Worm (Caenorhabditis elegans) whole organism, young adult: Measurements from ENCODE around the gene clec-40.

Experiments used
- B0019.2 ChIP-seq: fragments of 200-800 bp; sonication (Bioruptor generic); conservative IDR thresholded peaks from 2 replicates; pipeline ENCODE4 v1.3.6; 2022; ENCODE audit warnings: missing genetic modification reagents, missing genetic modification characterization, missing compliant biosample characterization
- F10E7.11 ChIP-seq: sonication (generic microtip); optimal IDR thresholded peaks from 2 replicates; lab custom pipeline; 2017; ENCODE audit warnings: mild to moderate bottlenecking, missing genetic modification characterization, moderate library complexity, missing compliant biosample characterization
- K12H6.12 ChIP-seq: fragments of 200-800 bp; sonication (Bioruptor generic); optimal IDR thresholded peaks from 2 replicates; lab custom pipeline; 2018; ENCODE audit warnings: mild to moderate bottlenecking, missing genetic modification characterization, missing compliant biosample characterization
- akir-1 ChIP-seq: fragments of 200-800 bp; sonication (Bioruptor generic); optimal IDR thresholded peaks from 2 replicates; lab custom pipeline; 2018; ENCODE audit warnings: mild to moderate bottlenecking, missing genetic modification characterization, moderate library complexity, missing compliant biosample characterization
- athp-1 ChIP-seq: sonication (generic microtip); optimal IDR thresholded peaks from 2 replicates; lab custom pipeline; 2017; ENCODE audit warnings: mild to moderate bottlenecking, missing genetic modification characterization, missing compliant biosample characterization
- attf-5 ChIP-seq: fragments of 200-800 bp; sonication (Bioruptor generic); optimal IDR thresholded peaks from 2 replicates; lab custom pipeline; 2018; ENCODE audit warnings: mild to moderate bottlenecking, missing genetic modification characterization, missing compliant biosample characterization
- bed-1 ChIP-seq: fragments of 200-800 bp; sonication (Bioruptor generic); IDR thresholded peaks from 2 replicates; pipeline ENCODE4 v1.3.6; 2022; ENCODE audit warnings: missing genetic modification reagents, missing genetic modification characterization, missing compliant biosample characterization
- ccch-3 ChIP-seq: fragments of 200-800 bp; sonication (Bioruptor generic); optimal IDR thresholded peaks from 2 replicates; lab custom pipeline; 2018; ENCODE audit warnings: mild to moderate bottlenecking, missing genetic modification characterization, missing compliant biosample characterization
- cebp-1 ChIP-seq, 2 experiments: fragments of 200-800 bp in 1 of 2; sonication (Bioruptor generic) in 1 of 2; sonication (generic microtip) in 1 of 2; IDR thresholded peaks in 1 of 2; optimal IDR thresholded peaks in 1 of 2; 2 replicates each; pipeline versions ENCODE4 v1.3.6 to Lab custom; 2017 to 2022; ENCODE audit warnings: missing compliant biosample characterization in 2 of 2, missing genetic modification characterization in 2 of 2, mild to moderate bottlenecking in 1 of 2, missing genetic modification reagents in 1 of 2, moderate library complexity in 1 of 2
- ceh-79 ChIP-seq: sonication (generic microtip); optimal IDR thresholded peaks from 2 replicates; lab custom pipeline; 2017; ENCODE audit warnings: mild to moderate bottlenecking, missing genetic modification characterization, missing compliant biosample characterization
- dpff-1 ChIP-seq: sonication (generic microtip); optimal IDR thresholded peaks from 2 replicates; lab custom pipeline; 2017; ENCODE audit warnings: mild to moderate bottlenecking, missing genetic modification characterization, missing compliant biosample characterization
- efl-1 ChIP-seq: fragments of 150-350 bp; optimal IDR thresholded peaks from 2 replicates; lab custom pipeline; 2014; ENCODE audit warnings: missing biosample characterization, missing genetic modification reagents, missing genetic modification characterization
- egl-44 ChIP-seq: fragments of 200-800 bp; sonication (Bioruptor generic); IDR thresholded peaks from 2 replicates; pipeline ENCODE4 v1.3.6; 2022; ENCODE audit warnings: missing genetic modification reagents, missing genetic modification characterization, missing compliant biosample characterization
- egrh-3 ChIP-seq: fragments of 200-800 bp; sonication (Bioruptor generic); IDR thresholded peaks from 2 replicates; pipeline ENCODE4 v1.3.6; 2022; ENCODE audit warnings: missing genetic modification reagents, missing genetic modification characterization, missing compliant biosample characterization
- ekl-4 ChIP-seq: fragments of 200-800 bp; sonication (Bioruptor generic); IDR thresholded peaks from 2 replicates; pipeline ENCODE4 v1.3.6; 2022; ENCODE audit warnings: missing genetic modification reagents, missing genetic modification characterization, missing compliant biosample characterization
- gei-17 ChIP-seq: fragments of 200-800 bp; sonication (Bioruptor generic); optimal IDR thresholded peaks from 2 replicates; lab custom pipeline; 2018; ENCODE audit warnings: mild to moderate bottlenecking, missing genetic modification characterization, missing compliant biosample characterization
- hlh-12 ChIP-seq: sonication (generic microtip); optimal IDR thresholded peaks from 2 replicates; lab custom pipeline; 2016; ENCODE audit warnings: missing genetic modification characterization, missing compliant biosample characterization
- hsf-1 ChIP-seq: fragments of 200-800 bp; sonication (Bioruptor generic); IDR thresholded peaks from 2 replicates; pipeline ENCODE4 v1.3.6; 2022; ENCODE audit warnings: missing genetic modification reagents, missing genetic modification characterization, missing compliant biosample characterization
- let-607 ChIP-seq, 2 experiments: fragments of 200-800 bp in 1 of 2; sonication (Bioruptor generic) in 1 of 2; sonication (generic microtip) in 1 of 2; optimal IDR thresholded peaks; 2 replicates each; lab custom pipeline; 2016 to 2018; ENCODE audit warnings: mild to moderate bottlenecking in 2 of 2, missing compliant biosample characterization in 2 of 2, missing genetic modification characterization in 2 of 2, moderate library complexity in 2 of 2, missing genotype in 1 of 2
- lin-54 ChIP-seq: fragments of 200-800 bp; sonication (Bioruptor generic); optimal IDR thresholded peaks from 2 replicates; lab custom pipeline; 2018; ENCODE audit warnings: mild to moderate bottlenecking, missing genetic modification characterization, missing compliant biosample characterization
- lsy-27 ChIP-seq: sonication (generic microtip); optimal IDR thresholded peaks from 2 replicates; lab custom pipeline; 2017; ENCODE audit warnings: missing genetic modification characterization, mild to moderate bottlenecking, missing compliant biosample characterization, antibody characterized with exemption, missing genotype, borderline replicate concordance; ENCODE audit not compliant: insufficient read depth
- madf-3 ChIP-seq: fragments of 200-800 bp; sonication (Bioruptor generic); IDR thresholded peaks from 2 replicates; pipeline ENCODE4 v1.3.6; 2022; ENCODE audit warnings: missing genetic modification reagents, missing genetic modification characterization, missing compliant biosample characterization
- madf-6 ChIP-seq: fragments of 200-800 bp; sonication (Bioruptor generic); IDR thresholded peaks from 2 replicates; pipeline ENCODE4 v1.3.6; 2022; ENCODE audit warnings: missing genetic modification reagents, missing genetic modification characterization, missing compliant biosample characterization
- madf-8 ChIP-seq: fragments of 200-800 bp; sonication (Bioruptor generic); conservative IDR thresholded peaks from 2 replicates; pipeline ENCODE4 v1.3.6; 2022; ENCODE audit warnings: missing genetic modification reagents, missing genetic modification characterization, missing compliant biosample characterization
- mxl-1 ChIP-seq: sonication (generic microtip); optimal IDR thresholded peaks from 2 replicates; lab custom pipeline; 2016; ENCODE audit warnings: missing genetic modification characterization, missing compliant biosample characterization
- nfya-2 ChIP-seq: fragments of 200-800 bp; sonication (Bioruptor generic); IDR thresholded peaks from 2 replicates; pipeline ENCODE4 v1.3.6; 2022; ENCODE audit warnings: missing genetic modification reagents, missing genetic modification characterization, missing compliant biosample characterization
- nhr-27 ChIP-seq: fragments of 200-800 bp; sonication (Bioruptor generic); optimal IDR thresholded peaks from 2 replicates; lab custom pipeline; 2018; ENCODE audit warnings: mild to moderate bottlenecking, missing genetic modification characterization, moderate library complexity, missing compliant biosample characterization
- pbrm-1 ChIP-seq: fragments of 200-800 bp; sonication (Bioruptor generic); IDR thresholded peaks from 2 replicates; pipeline ENCODE4 v1.3.6; 2022; ENCODE audit warnings: missing genetic modification reagents, missing genetic modification characterization, missing compliant biosample characterization
- somi-1 ChIP-seq: fragments of 200-800 bp; sonication (Bioruptor generic); optimal IDR thresholded peaks from 2 replicates; lab custom pipeline; 2018; ENCODE audit warnings: mild to moderate bottlenecking, missing genetic modification characterization, missing compliant biosample characterization
- tbp1 ChIP-seq: fragments of 200-800 bp; sonication (Bioruptor generic); optimal IDR thresholded peaks from 2 replicates; lab custom pipeline; 2018; ENCODE audit warnings: mild to moderate bottlenecking, missing genetic modification characterization, missing compliant biosample characterization
- tlf-1 ChIP-seq: fragments of 200-800 bp; sonication (Bioruptor generic); optimal IDR thresholded peaks from 2 replicates; lab custom pipeline; 2018; ENCODE audit warnings: mild to moderate bottlenecking, missing genetic modification characterization, missing compliant biosample characterization
- ztf-22 ChIP-seq: fragments of 200-800 bp; sonication (Bioruptor generic); optimal IDR thresholded peaks from 2 replicates; lab custom pipeline; 2018; ENCODE audit warnings: mild to moderate bottlenecking, missing genetic modification characterization, moderate library complexity, missing compliant biosample characterization
- ztf-26 ChIP-seq: sonication (generic microtip); optimal IDR thresholded peaks from 2 replicates; lab custom pipeline; 2017; ENCODE audit warnings: missing genetic modification characterization, missing compliant biosample characterization
- ztf-28 ChIP-seq: fragments of 200-800 bp; sonication (Bioruptor generic); IDR thresholded peaks from 2 replicates; pipeline ENCODE4 v1.3.6; 2022; ENCODE audit warnings: missing genetic modification reagents, missing genetic modification characterization, missing compliant biosample characterization
- ztf-3 ChIP-seq: fragments of 200-800 bp; sonication (Bioruptor generic); optimal IDR thresholded peaks from 2 replicates; lab custom pipeline; 2018; ENCODE audit warnings: mild to moderate bottlenecking, missing genetic modification characterization, missing compliant biosample characterization

clec-40 gene

DNA sequence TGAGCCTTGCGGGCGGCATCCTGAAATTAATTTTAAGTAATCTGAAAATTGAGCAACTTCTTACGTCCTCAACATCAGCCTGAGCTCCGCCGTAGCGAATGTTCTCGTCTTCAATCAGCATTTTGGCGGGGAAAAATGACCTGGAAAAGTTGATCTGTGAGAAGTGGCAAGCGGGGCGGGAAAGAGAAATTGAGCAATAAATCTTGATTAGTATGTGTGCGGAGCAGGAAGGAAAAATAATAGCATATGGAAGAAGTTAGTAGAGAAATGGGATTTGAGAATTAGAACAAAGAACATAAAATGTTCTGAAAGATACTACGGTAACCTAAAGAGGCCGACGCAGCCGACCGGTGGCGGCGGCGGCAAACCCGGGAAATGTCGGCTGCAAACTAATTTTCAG, 5.9 kb downstream of the clec-40 start, which contains the start of gene tni-3:
Gene tni-3, minus strand, starts transcription at position 140 of the 400 bp plus-strand sequence.
- TF ChIP-seq attf-5 (GFP tag; lab: Kevin White, UChicago) = no peak
- TF ChIP-seq cebp-1 (GFP tag; IDR thresholded peaks at IDR 0.05; lab: Robert Waterston, UW) = no peak
- TF ChIP-seq cebp-1 (tag; optimal IDR thresholded peaks at IDR 0.05; lab: Kevin White, UChicago) = no peak
- no peak for TF ChIP-seq akir-1
- no peak for TF ChIP-seq ccch-3 (GFP tag; lab: Kevin White, UChicago)
- TF ChIP-seq hlh-12 (tag; lab: Kevin White, UChicago) = no peak
- no peak for TF ChIP-seq B0019.2
- TF ChIP-seq ztf-3 = no peak
- TF ChIP-seq hsf-1 (GFP tag; lab: Robert Waterston, UW) = no peak
- no peak for TF ChIP-seq somi-1 (GFP tag; lab: Kevin White, UChicago)
- TF ChIP-seq tlf-1 (GFP tag; lab: Kevin White, UChicago) = no peak
- no peak for TF ChIP-seq nhr-27 (tag; lab: Kevin White, UChicago)
- no peak for TF ChIP-seq ztf-28 (GFP tag; lab: Robert Waterston, UW)
- TF ChIP-seq mxl-1 (tag; lab: Kevin White, UChicago) = no peak
- TF ChIP-seq madf-3 (GFP tag; lab: Robert Waterston, UW) = no peak
- no peak for TF ChIP-seq pbrm-1 (GFP tag; lab: Robert Waterston, UW)
- TF ChIP-seq ztf-22 (GFP tag; lab: Kevin White, UChicago) = no peak
- no peak for TF ChIP-seq egl-44
- TF ChIP-seq lin-54 (GFP tag; lab: Kevin White, UChicago) = no peak
- no peak for TF ChIP-seq gei-17 (GFP tag; lab: Kevin White, UChicago)
- TF ChIP-seq, all 124 proteins: peak for 0

- TF ChIP-seq madf-6 (no peak), let-607 (tag; optimal IDR thresholded peaks at IDR 0.05; lab: Kevin White, UChicago) (no peak), egrh-3 (peak; percentile 52; the same call in 1 of the 2 replicates)
- TF ChIP-seq, all 124 proteins: peak for 1
Observed at ce11 chrV:16833672-16834071, 7.2 kb downstream of the clec-40 start.

DNA sequence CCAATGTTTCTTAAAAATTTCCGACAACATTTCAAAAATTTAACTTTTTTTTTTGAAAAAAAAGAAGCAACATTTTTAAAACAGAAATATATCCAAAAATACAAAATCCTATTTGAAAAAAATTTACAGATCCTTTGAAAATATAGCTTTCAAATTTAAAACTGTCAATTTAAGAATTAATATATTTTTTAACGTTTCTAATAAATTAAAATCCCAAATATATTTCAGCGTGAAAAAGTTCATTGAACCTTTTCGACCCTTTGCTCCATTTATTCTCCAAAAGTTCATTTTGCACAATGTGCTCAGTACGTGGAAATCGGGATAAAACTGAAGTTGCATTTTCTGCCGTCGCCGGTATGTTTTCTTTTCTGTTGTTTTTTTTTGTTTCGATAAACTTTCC, 8.0 kb downstream of the clec-40 start, which contains the start of gene phy-3:
Gene phy-3, plus strand, starts transcription at position 301 of the 400 bp plus-strand sequence.
- TF ChIP-seq ekl-4 (GFP tag; lab: Robert Waterston, UW) = no peak
- no peak for TF ChIP-seq ztf-26 (tag; lab: Kevin White, UChicago)
- no peak for TF ChIP-seq bed-1 (GFP tag; lab: Robert Waterston, UW)
- no peak for TF ChIP-seq efl-1 (GFP tag; lab: Kevin White, UChicago)
- TF ChIP-seq F10E7.11 (tag; lab: Kevin White, UChicago) = no peak
- no peak for TF ChIP-seq ztf-28 (GFP tag; lab: Robert Waterston, UW)
- no peak for TF ChIP-seq dpff-1 (tag; lab: Kevin White, UChicago)
- TF ChIP-seq tlf-1 (GFP tag; lab: Kevin White, UChicago) = no peak
- no peak for TF ChIP-seq nfya-2
- TF ChIP-seq lsy-27 (tag; lab: Kevin White, UChicago) = no peak
- TF ChIP-seq madf-8 = no peak
- TF ChIP-seq ceh-79 (tag; lab: Kevin White, UChicago) = no peak
- TF ChIP-seq athp-1 (tag; lab: Kevin White, UChicago) = no peak
- no peak for TF ChIP-seq tbp1 (GFP tag; lab: Kevin White, UChicago)
- no peak for TF ChIP-seq K12H6.12 (tag; lab: Kevin White, UChicago)
- no peak for TF ChIP-seq ztf-22 (GFP tag; lab: Kevin White, UChicago)
- TF ChIP-seq, all 124 proteins: peak for 0
